Worm (Caenorhabditis elegans) whole organism, L3 larva: Measurements from ENCODE around the gene timp-1.

Experiments
- R02D3.7 ChIP-seq: fragments of 150-350 bp; optimal IDR thresholded peaks from 2 replicates; lab custom pipeline; 2014; ENCODE audit warnings: missing biosample characterization, missing genetic modification characterization
- ZK546.5 ChIP-seq: sonication (generic microtip); optimal IDR thresholded peaks from 2 replicates; lab custom pipeline; 2017; ENCODE audit warnings: missing biosample characterization, missing genetic modification characterization
- ama-1 ChIP-seq: fragments of 150-350 bp; optimal IDR thresholded peaks from 2 replicates; lab custom pipeline; 2018
- ceh-16 ChIP-seq: sonication (generic microtip); optimal IDR thresholded peaks from 2 replicates; lab custom pipeline; 2017; ENCODE audit warnings: missing biosample characterization, missing genetic modification characterization
- ceh-28 ChIP-seq: fragments of 150-350 bp; optimal IDR thresholded peaks from 2 replicates; lab custom pipeline; 2014; ENCODE audit warnings: missing biosample characterization, missing genetic modification reagents, missing genetic modification characterization
- ceh-82 ChIP-seq: fragments of 150-350 bp; optimal IDR thresholded peaks from 2 replicates; lab custom pipeline; 2014; ENCODE audit warnings: missing biosample characterization, missing genetic modification characterization
- ceh-9 ChIP-seq: sonication (generic microtip); optimal IDR thresholded peaks from 2 replicates; lab custom pipeline; 2018; ENCODE audit warnings: missing biosample characterization, missing genetic modification characterization
- egl-27 ChIP-seq: sonication (generic microtip); optimal IDR thresholded peaks from 4 replicates; lab custom pipeline; 2017; ENCODE audit warnings: missing biosample characterization, missing genetic modification reagents, missing genetic modification characterization
- egl-5 ChIP-seq: fragments of 150-350 bp; optimal IDR thresholded peaks from 2 replicates; lab custom pipeline; 2017; ENCODE audit warnings: missing biosample characterization, missing genetic modification reagents, missing genetic modification characterization, inconsistent platforms
- elt-1 ChIP-seq: fragments of 150-350 bp; optimal IDR thresholded peaks from 2 replicates; lab custom pipeline; 2014; ENCODE audit warnings: missing biosample characterization, missing genetic modification characterization
- elt-2 ChIP-seq: sonication (generic microtip); optimal IDR thresholded peaks from 2 replicates; lab custom pipeline; 2016; ENCODE audit warnings: missing genetic modification reagents, mild to moderate bottlenecking, missing genetic modification characterization, missing compliant biosample characterization
- elt-3 ChIP-seq, 3 experiments: fragments of 150-350 bp in 1 of 3; sonication (generic microtip) in 2 of 3; optimal IDR thresholded peaks; 2 replicates in 2 of 3; 4 replicates in 1 of 3; lab custom pipeline; 2014 to 2017; ENCODE audit warnings: missing biosample characterization in 3 of 3, missing genetic modification characterization in 3 of 3
- eor-1 ChIP-seq, 2 experiments: fragments of 150-350 bp; optimal IDR thresholded peaks; 2 replicates each; lab custom pipeline; 2014 to 2018; ENCODE audit warnings: missing biosample characterization in 2 of 2, missing genetic modification characterization in 2 of 2
- fkh-10 ChIP-seq: sonication (generic microtip); optimal IDR thresholded peaks from 2 replicates; lab custom pipeline; 2017; ENCODE audit warnings: missing biosample characterization, missing genetic modification reagents, missing genetic modification characterization
- fkh-2 ChIP-seq: fragments of 150-350 bp; optimal IDR thresholded peaks from 2 replicates; lab custom pipeline; 2014; ENCODE audit warnings: missing biosample characterization, missing genetic modification reagents, missing genetic modification characterization
- fos-1 ChIP-seq: fragments of 150-350 bp; optimal IDR thresholded peaks from 2 replicates; lab custom pipeline; 2014; ENCODE audit warnings: missing biosample characterization, missing genetic modification characterization
- hmg-11 ChIP-seq: sonication (generic microtip); optimal IDR thresholded peaks from 2 replicates; lab custom pipeline; 2016; ENCODE audit warnings: missing genetic modification characterization, missing compliant biosample characterization
- lin-15B ChIP-seq: fragments of 150-350 bp; optimal IDR thresholded peaks from 2 replicates; lab custom pipeline; 2014; ENCODE audit warnings: missing biosample characterization, missing genetic modification characterization
- mml-1 ChIP-seq: fragments of 150-350 bp; sonication (generic microtip); optimal IDR thresholded peaks from 3 replicates; lab custom pipeline; 2014; ENCODE audit warnings: missing biosample characterization, missing genetic modification characterization
- nfya-1 ChIP-seq: sonication (generic microtip); optimal IDR thresholded peaks from 2 replicates; lab custom pipeline; 2017; ENCODE audit warnings: missing genetic modification characterization, mild to moderate bottlenecking, missing compliant biosample characterization, antibody characterized with exemption, moderate library complexity; ENCODE audit not compliant: insufficient read depth
- nhr-12 ChIP-seq: fragments of 150-350 bp; optimal IDR thresholded peaks from 2 replicates; lab custom pipeline; 2014; ENCODE audit warnings: missing biosample characterization, missing genetic modification characterization
- nhr-23 ChIP-seq: fragments of 150-350 bp; optimal IDR thresholded peaks from 2 replicates; lab custom pipeline; 2014; ENCODE audit warnings: missing biosample characterization, missing genetic modification reagents, missing genetic modification characterization
- nhr-28 ChIP-seq: fragments of 150-350 bp; optimal IDR thresholded peaks from 2 replicates; lab custom pipeline; 2014; ENCODE audit warnings: missing biosample characterization, missing genetic modification characterization
- nhr-43 ChIP-seq: sonication (generic microtip); optimal IDR thresholded peaks from 2 replicates; lab custom pipeline; 2016; ENCODE audit warnings: mild to moderate bottlenecking, missing genetic modification characterization, missing compliant biosample characterization; ENCODE audit not compliant: poor library complexity, severe bottlenecking
- nhr-67 ChIP-seq: fragments of 150-350 bp; optimal IDR thresholded peaks from 2 replicates; lab custom pipeline; 2014; ENCODE audit warnings: missing biosample characterization, missing genetic modification characterization
- nhr-76 ChIP-seq: fragments of 150-350 bp; sonication (generic microtip); optimal IDR thresholded peaks from 5 replicates; lab custom pipeline; 2014; ENCODE audit warnings: missing biosample characterization, missing genetic modification characterization
- pha-4 ChIP-seq: fragments of 150-350 bp; optimal IDR thresholded peaks from 2 replicates; lab custom pipeline; 2014; ENCODE audit warnings: missing biosample characterization, missing genetic modification reagents, missing genetic modification characterization
- pqm-1 ChIP-seq: fragments of 150-350 bp; optimal IDR thresholded peaks from 2 replicates; lab custom pipeline; 2017; ENCODE audit warnings: missing biosample characterization, missing genetic modification characterization, inconsistent platforms
- skn-1 ChIP-seq: fragments of 150-350 bp; optimal IDR thresholded peaks from 2 replicates; lab custom pipeline; 2014; ENCODE audit warnings: missing biosample characterization, missing genetic modification characterization
- snpc-4 ChIP-seq: fragments of 150-350 bp; optimal IDR thresholded peaks from 2 replicates; lab custom pipeline; 2014; ENCODE audit warnings: missing biosample characterization, missing genetic modification characterization
- tbx-2 ChIP-seq: sonication (generic microtip); optimal IDR thresholded peaks from 2 replicates; lab custom pipeline; 2016; ENCODE audit warnings: mild to moderate bottlenecking, missing genetic modification characterization, missing compliant biosample characterization
- unc-39 ChIP-seq: sonication (generic microtip); optimal IDR thresholded peaks from 4 replicates; lab custom pipeline; 2017; ENCODE audit warnings: missing biosample characterization, missing genetic modification characterization
- unc-62 ChIP-seq: fragments of 150-350 bp; sonication (generic microtip); optimal IDR thresholded peaks from 4 replicates; lab custom pipeline; 2014; ENCODE audit warnings: missing biosample characterization, missing genetic modification reagents, missing genetic modification characterization
- zag-1 ChIP-seq: fragments of 150-350 bp; optimal IDR thresholded peaks from 2 replicates; lab custom pipeline; 2014; ENCODE audit warnings: missing biosample characterization, missing genetic modification characterization
- ztf-11 ChIP-seq: fragments of 150-350 bp; optimal IDR thresholded peaks from 2 replicates; lab custom pipeline; 2014; ENCODE audit warnings: missing biosample characterization, missing genetic modification characterization
- ztf-4 ChIP-seq: fragments of 150-350 bp; optimal IDR thresholded peaks from 2 replicates; lab custom pipeline; 2014; ENCODE audit warnings: missing biosample characterization, missing genetic modification characterization

timp-1 gene

DNA sequence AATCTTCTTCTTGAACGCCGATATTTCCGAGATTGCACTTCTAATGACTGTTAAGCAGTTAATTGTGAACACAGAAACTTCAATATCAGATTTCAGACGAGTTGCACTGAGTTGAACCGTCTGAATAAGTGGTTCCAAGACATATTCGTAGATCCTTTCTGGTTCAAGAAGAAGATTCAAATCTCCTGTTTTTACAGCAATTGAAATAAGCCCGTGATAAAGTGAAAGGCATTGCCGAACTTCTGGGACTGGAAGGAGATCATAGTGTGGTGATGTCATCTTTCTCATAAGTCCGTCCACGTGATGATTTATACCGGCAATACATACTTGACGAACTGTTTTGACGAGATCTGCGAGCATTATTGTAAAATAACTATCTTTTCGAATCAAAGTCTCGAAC lies 12.5 kb downstream of the timp-1 start:
- no peak for TF ChIP-seq ceh-28
- no peak for TF ChIP-seq hmg-11 (tag; lab: Kevin White, UChicago)
- no peak for TF ChIP-seq ceh-16 (tag; lab: Kevin White, UChicago)
- no peak for TF ChIP-seq nfya-1 (tag; lab: Kevin White, UChicago)
- no peak for TF ChIP-seq ama-1 (lab: Kevin White, UChicago)
- TF ChIP-seq snpc-4 (tag; lab: Kevin White, UChicago): no peak
- TF ChIP-seq ZK546.5 (tag; lab: Kevin White, UChicago): no peak
- TF ChIP-seq nhr-28 (tag; lab: Kevin White, UChicago): no peak
- TF ChIP-seq nhr-76 (tag; lab: Kevin White, UChicago): no peak
- TF ChIP-seq fkh-2 (tag; lab: Kevin White, UChicago): no peak
- TF ChIP-seq eor-1 (tag; optimal IDR thresholded peaks at IDR 0.05; lab: Kevin White, UChicago): no peak
- no peak for TF ChIP-seq nhr-43 (tag; lab: Kevin White, UChicago)
- no peak for TF ChIP-seq R02D3.7 (tag; lab: Kevin White, UChicago)
- no peak for TF ChIP-seq lin-15B (tag; lab: Kevin White, UChicago)
- no peak for TF ChIP-seq egl-27 (tag; lab: Kevin White, UChicago)
- TF ChIP-seq elt-2 (tag; lab: Kevin White, UChicago): no peak
- TF ChIP-seq unc-39: no peak
- TF ChIP-seq unc-62 (GFP tag; lab: Kevin White, UChicago): no peak
- TF ChIP-seq pqm-1: no peak
- TF ChIP-seq ztf-11: no peak

DNA sequence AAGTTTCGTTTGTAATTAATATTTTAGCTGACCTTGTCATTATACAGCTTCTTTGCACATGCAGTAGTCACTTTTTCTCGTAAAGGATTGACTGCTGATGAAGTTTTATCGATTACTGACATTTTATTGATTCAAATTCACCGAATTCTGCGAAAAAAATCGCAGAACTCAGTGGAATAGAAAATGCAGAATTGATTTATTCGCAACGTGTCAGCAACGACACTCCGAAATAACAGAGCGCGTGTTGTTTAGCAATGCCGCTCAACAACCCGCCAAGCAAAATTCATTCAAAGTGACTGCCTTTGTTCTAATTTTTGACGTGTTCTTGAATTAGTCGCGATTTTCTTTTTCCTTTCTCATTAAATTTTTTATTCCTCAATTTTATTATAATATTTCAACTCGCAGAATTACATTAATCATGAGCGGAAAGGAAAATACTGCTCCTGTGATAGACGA lies 14.1 kb downstream of the timp-1 start, which contains the start of the genes cogc-6 and air-1:
Gene cogc-6, minus strand, starts transcription at position 234 of the 456 bp plus-strand sequence.
Gene air-1, plus strand, starts transcription at position 406 of the 456 bp plus-strand sequence.
- peak; percentile 25 for TF ChIP-seq lin-15B (tag; lab: Kevin White, UChicago)
- TF ChIP-seq unc-39: no peak
- TF ChIP-seq nhr-23 (tag; lab: Kevin White, UChicago): peak; percentile 35
- no peak for TF ChIP-seq ama-1 (lab: Kevin White, UChicago)
- TF ChIP-seq nhr-12 (tag; lab: Kevin White, UChicago): no peak
- no peak for TF ChIP-seq nhr-67 (tag; lab: Kevin White, UChicago)
- TF ChIP-seq nfya-1 (tag; lab: Kevin White, UChicago): peak; percentile 41
- TF ChIP-seq ceh-28: peak; percentile 60
- TF ChIP-seq zag-1 (tag; lab: Kevin White, UChicago): no peak
- TF ChIP-seq fkh-10: no peak
- no peak for TF ChIP-seq fos-1 (tag; lab: Kevin White, UChicago)
- no peak for TF ChIP-seq nhr-43 (tag; lab: Kevin White, UChicago)
- TF ChIP-seq pha-4 (tag; lab: Kevin White, UChicago): peak; percentile 43
- no peak for TF ChIP-seq eor-1 (tag; optimal IDR thresholded peaks at IDR 0.05; lab: Kevin White, UChicago)
- TF ChIP-seq elt-1 (tag; lab: Kevin White, UChicago): no peak
- TF ChIP-seq mml-1 (tag; lab: Kevin White, UChicago): no peak
- peak; percentile 53 for TF ChIP-seq snpc-4 (tag; lab: Kevin White, UChicago)

DNA sequence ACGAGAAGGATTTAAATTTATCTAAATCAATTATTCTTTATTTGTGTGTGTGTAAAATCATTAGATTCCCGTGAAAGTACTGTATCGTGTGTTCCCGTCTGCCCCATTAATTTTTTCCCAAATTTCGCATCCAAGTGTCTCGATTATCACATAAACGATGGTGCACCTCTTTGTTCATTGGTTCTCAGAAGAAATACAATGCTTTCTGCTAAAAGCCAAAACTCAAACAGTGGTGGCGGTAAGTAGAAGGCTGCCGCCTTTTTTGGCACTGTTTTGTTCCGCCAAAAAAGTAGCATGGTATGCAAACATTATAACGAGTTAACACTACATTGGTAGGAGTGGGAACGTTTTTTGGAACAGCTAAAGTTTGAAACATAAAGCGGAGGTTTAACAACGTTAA lies 16.4 kb downstream of the timp-1 start:
- TF ChIP-seq R02D3.7 (tag; lab: Kevin White, UChicago) (no peak), fos-1 (tag; lab: Kevin White, UChicago) (no peak), ZK546.5 (tag; lab: Kevin White, UChicago) (no peak), ztf-4 (tag; lab: Kevin White, UChicago) (no peak), elt-3 (tag; optimal IDR thresholded peaks at IDR 0.05; lab: Kevin White, UChicago) (no peak), ztf-11 (no peak), nfya-1 (tag; lab: Kevin White, UChicago) (no peak), tbx-2 (tag; lab: Kevin White, UChicago) (no peak), egl-27 (tag; lab: Kevin White, UChicago) (no peak), lin-15B (tag; lab: Kevin White, UChicago) (no peak), ceh-82 (tag; lab: Kevin White, UChicago) (no peak), mml-1 (tag; lab: Kevin White, UChicago) (no peak), ama-1 (lab: Kevin White, UChicago) (no peak), unc-39 (no peak), nhr-12 (tag; lab: Kevin White, UChicago) (no peak), skn-1 (tag; lab: Kevin White, UChicago) (no peak), ceh-9 (tag; lab: Kevin White, UChicago) (no peak), hmg-11 (tag; lab: Kevin White, UChicago) (no peak), ceh-28 (no peak), egl-5 (tag; lab: Kevin White, UChicago) (no peak)
